Worm (Caenorhabditis elegans) whole organism, L4 larva: ENCODE measurements around the gene C51E3.10.

Experiments
- F37D6.2 ChIP-seq: sonication (generic microtip); optimal IDR thresholded peaks from 2 replicates; lab custom pipeline; 2016; ENCODE audit warnings: mild to moderate bottlenecking, missing genetic modification characterization, missing compliant biosample characterization
- F44E2.7 ChIP-seq: fragments of 200-800 bp; sonication (Bioruptor generic); IDR thresholded peaks from 2 replicates; pipeline ENCODE4 v2.1.2; 2022; ENCODE audit warnings: missing genetic modification characterization, missing compliant biosample characterization
- F49E8.2 ChIP-seq: sonication (generic microtip); optimal IDR thresholded peaks from 2 replicates; lab custom pipeline; 2016; ENCODE audit warnings: missing compliant biosample characterization, mild to moderate bottlenecking, missing genetic modification characterization, borderline replicate concordance
- R02D3.7 ChIP-seq: fragments of 150-350 bp; sonication (generic microtip); optimal IDR thresholded peaks from 3 replicates; lab custom pipeline; 2014; ENCODE audit warnings: missing biosample characterization, missing genetic modification characterization
- Y105C5A.15 ChIP-seq: fragments of 200-800 bp; sonication (Bioruptor generic); IDR thresholded peaks from 2 replicates; pipeline ENCODE4 v1.3.6; 2022; ENCODE audit warnings: missing genetic modification characterization, missing compliant biosample characterization
- Y75B8A.6 ChIP-seq: fragments of 200-800 bp; sonication (Bioruptor generic); IDR thresholded peaks from 2 replicates; pipeline ENCODE4 v1.3.6; 2022; ENCODE audit warnings: missing genetic modification reagents, missing genetic modification characterization, missing compliant biosample characterization
- ZK337.2 ChIP-seq: fragments of 200-800 bp; sonication (Bioruptor generic); IDR thresholded peaks from 2 replicates; pipeline ENCODE4 v1.3.6; 2022; ENCODE audit warnings: missing genetic modification reagents, missing genetic modification characterization, missing compliant biosample characterization
- aha-1 ChIP-seq: fragments of 150-350 bp; peaks from one replicate; lab custom pipeline; 2014; ENCODE audit warnings: missing biosample characterization, missing genetic modification characterization
- arid-1 ChIP-seq: fragments of 200-800 bp; sonication (Bioruptor generic); conservative IDR thresholded peaks from 2 replicates; pipeline ENCODE4 v1.3.6; 2022; ENCODE audit warnings: missing genetic modification reagents, missing genetic modification characterization, missing compliant biosample characterization
- ceh-28 ChIP-seq: fragments of 150-350 bp; optimal IDR thresholded peaks from 2 replicates; lab custom pipeline; 2014; ENCODE audit warnings: missing biosample characterization, missing genetic modification reagents, missing genetic modification characterization
- ceh-32 ChIP-seq: sonication (generic microtip); optimal IDR thresholded peaks from 2 replicates; lab custom pipeline; 2016; ENCODE audit warnings: mild to moderate bottlenecking, missing genetic modification characterization, missing compliant biosample characterization; ENCODE audit not compliant: poor library complexity
- ceh-44 ChIP-seq: fragments of 200-800 bp; sonication (Bioruptor generic); IDR thresholded peaks from 2 replicates; pipeline ENCODE4 v1.3.6; 2022; ENCODE audit warnings: missing genetic modification reagents, missing genetic modification characterization, missing compliant biosample characterization
- ceh-62 ChIP-seq: sonication (generic microtip); optimal IDR thresholded peaks from 2 replicates; lab custom pipeline; 2017; ENCODE audit warnings: missing biosample characterization, missing genetic modification characterization
- ceh-82 ChIP-seq: sonication (generic microtip); optimal IDR thresholded peaks from 2 replicates; lab custom pipeline; 2017; ENCODE audit warnings: missing biosample characterization, missing genetic modification characterization
- ces-1 ChIP-seq: fragments of 150-350 bp; sonication (generic microtip); optimal IDR thresholded peaks from 4 replicates; lab custom pipeline; 2014; ENCODE audit warnings: missing biosample characterization, missing genetic modification reagents, missing genetic modification characterization
- ctbp-1 ChIP-seq: fragments of 200-800 bp; sonication (Bioruptor generic); IDR thresholded peaks from 2 replicates; pipeline ENCODE4 v1.3.6; 2022; ENCODE audit warnings: missing genetic modification reagents, missing genetic modification characterization, missing compliant biosample characterization
- dmd-8 ChIP-seq: fragments of 200-800 bp; sonication (Bioruptor generic); IDR thresholded peaks from 2 replicates; pipeline ENCODE4 v1.3.6; 2022; ENCODE audit warnings: missing genetic modification characterization, missing compliant biosample characterization
- dmd-9 ChIP-seq: fragments of 200-800 bp; sonication (Bioruptor generic); IDR thresholded peaks from 2 replicates; pipeline ENCODE4 v1.3.6; 2022; ENCODE audit warnings: missing genetic modification reagents, missing genetic modification characterization, missing compliant biosample characterization
- egl-43 ChIP-seq: fragments of 200-800 bp; sonication (Bioruptor generic); IDR thresholded peaks from 2 replicates; pipeline ENCODE4 v1.3.6; 2022; ENCODE audit warnings: missing genetic modification reagents, missing genetic modification characterization, missing compliant biosample characterization
- fkh-10 ChIP-seq: fragments of 150-350 bp; optimal IDR thresholded peaks from 2 replicates; lab custom pipeline; 2014; ENCODE audit warnings: missing biosample characterization, missing genetic modification reagents, missing genetic modification characterization
- fos-1 ChIP-seq: fragments of 150-350 bp; optimal IDR thresholded peaks from 2 replicates; lab custom pipeline; 2014; ENCODE audit warnings: missing biosample characterization, missing genetic modification characterization
- gei-8 ChIP-seq: fragments of 200-800 bp; sonication (Bioruptor generic); optimal IDR thresholded peaks from 2 replicates; lab custom pipeline; 2018; ENCODE audit warnings: mild to moderate bottlenecking, missing genetic modification characterization, missing compliant biosample characterization
- hlh-11 ChIP-seq: fragments of 200-800 bp; sonication (Bioruptor generic); optimal IDR thresholded peaks from 2 replicates; lab custom pipeline; 2018; ENCODE audit warnings: mild to moderate bottlenecking, missing genetic modification characterization, missing compliant biosample characterization
- hlh-30 ChIP-seq: sonication (generic microtip); optimal IDR thresholded peaks from 2 replicates; lab custom pipeline; 2017; ENCODE audit warnings: antibody characterized with exemption, mild to moderate bottlenecking, missing genetic modification characterization, missing compliant biosample characterization; ENCODE audit not compliant: insufficient read depth
- hmg-1.1 ChIP-seq: fragments of 200-800 bp; sonication (Bioruptor generic); IDR thresholded peaks from 2 replicates; pipeline ENCODE4 v1.3.6; 2022; ENCODE audit warnings: missing genetic modification reagents, missing genetic modification characterization, missing compliant biosample characterization
- jun-1 ChIP-seq: fragments of 150-350 bp; optimal IDR thresholded peaks from 2 replicates; lab custom pipeline; 2014; ENCODE audit warnings: missing biosample characterization, missing genetic modification reagents, missing genetic modification characterization
- lim-7 ChIP-seq: fragments of 200-800 bp; sonication (Bioruptor generic); IDR thresholded peaks from 2 replicates; pipeline ENCODE4 v1.3.6; 2022; ENCODE audit warnings: missing genetic modification characterization, missing compliant biosample characterization
- lin-1 ChIP-seq: fragments of 200-800 bp; sonication (Bioruptor generic); IDR thresholded peaks from 2 replicates; pipeline ENCODE4 v1.3.6; 2022; ENCODE audit warnings: missing genetic modification reagents, missing genetic modification characterization, missing compliant biosample characterization
- lin-15B ChIP-seq: fragments of 150-350 bp; sonication (generic microtip); optimal IDR thresholded peaks from 3 replicates; lab custom pipeline; 2014; ENCODE audit warnings: missing biosample characterization, missing genetic modification characterization
- lin-29 ChIP-seq: fragments of 200-800 bp; sonication (Bioruptor generic); IDR thresholded peaks from 2 replicates; pipeline ENCODE4 v1.3.6; 2022; ENCODE audit warnings: missing genetic modification reagents, missing genetic modification characterization, missing compliant biosample characterization
- madf-5 ChIP-seq, 2 experiments: fragments of 200-800 bp; sonication (Bioruptor generic); IDR thresholded peaks; 2 replicates each; pipeline ENCODE4 v1.3.6; 2022; ENCODE audit warnings: missing compliant biosample characterization in 2 of 2, missing genetic modification characterization in 2 of 2
- madf-9 ChIP-seq: fragments of 200-800 bp; sonication (Bioruptor generic); conservative IDR thresholded peaks from 2 replicates; pipeline ENCODE4 v1.3.6; 2022; ENCODE audit warnings: missing genetic modification reagents, missing genetic modification characterization, missing compliant biosample characterization
- mdt-29 ChIP-seq: fragments of 200-800 bp; sonication (Bioruptor generic); IDR thresholded peaks from 2 replicates; pipeline ENCODE4 v1.3.6; 2022; ENCODE audit warnings: missing genetic modification reagents, missing genetic modification characterization, missing compliant biosample characterization
- mep-1 ChIP-seq: fragments of 150-350 bp; sonication (generic microtip); optimal IDR thresholded peaks from 3 replicates; lab custom pipeline; 2014; ENCODE audit warnings: missing biosample characterization, missing genetic modification characterization
- nhr-102 ChIP-seq: sonication (generic microtip); optimal IDR thresholded peaks from 2 replicates; lab custom pipeline; 2016; ENCODE audit warnings: mild to moderate bottlenecking, missing genetic modification characterization, moderate library complexity, missing compliant biosample characterization
- nhr-11 ChIP-seq: fragments of 150-350 bp; optimal IDR thresholded peaks from 2 replicates; lab custom pipeline; 2014; ENCODE audit warnings: missing biosample characterization, missing genetic modification characterization
- nhr-25 ChIP-seq: sonication (generic microtip); optimal IDR thresholded peaks from 2 replicates; lab custom pipeline; 2017; ENCODE audit warnings: missing genetic modification characterization, mild to moderate bottlenecking, missing compliant biosample characterization, antibody characterized with exemption, moderate library complexity, borderline replicate concordance; ENCODE audit not compliant: insufficient read depth
- nhr-42 ChIP-seq: fragments of 200-800 bp; sonication (Bioruptor generic); IDR thresholded peaks from 2 replicates; pipeline ENCODE4 v1.3.6; 2022; ENCODE audit warnings: missing genetic modification characterization, missing compliant biosample characterization
- nhr-48 ChIP-seq: sonication (generic microtip); optimal IDR thresholded peaks from 2 replicates; lab custom pipeline; 2016; ENCODE audit warnings: mild to moderate bottlenecking, missing genetic modification characterization, missing compliant biosample characterization
- rbr-2 ChIP-seq: sonication (generic microtip); optimal IDR thresholded peaks from 2 replicates; lab custom pipeline; 2016; ENCODE audit warnings: missing genotype, missing genetic modification characterization, missing compliant biosample characterization
- saeg-2 ChIP-seq: fragments of 200-800 bp; sonication (Bioruptor generic); IDR thresholded peaks from 2 replicates; pipeline ENCODE4 v1.3.6; 2022; ENCODE audit warnings: missing genetic modification reagents, missing genetic modification characterization, missing compliant biosample characterization
- snpc-1.2 ChIP-seq: fragments of 200-800 bp; sonication (Bioruptor generic); IDR thresholded peaks from 2 replicates; pipeline ENCODE4 v1.3.6; 2022; ENCODE audit warnings: missing genetic modification reagents, missing genetic modification characterization, missing compliant biosample characterization
- snpc-4 ChIP-seq: fragments of 150-350 bp; optimal IDR thresholded peaks from 2 replicates; lab custom pipeline; 2014; ENCODE audit warnings: missing biosample characterization, missing genetic modification characterization
- spr-1 ChIP-seq: sonication (generic microtip); optimal IDR thresholded peaks from 2 replicates; lab custom pipeline; 2016; ENCODE audit warnings: mild to moderate bottlenecking, missing genetic modification characterization, missing compliant biosample characterization
- unc-130 ChIP-seq: sonication (generic microtip); optimal IDR thresholded peaks from 2 replicates; lab custom pipeline; 2016; ENCODE audit warnings: missing genetic modification reagents, missing genetic modification characterization, missing compliant biosample characterization
- unc-62 ChIP-seq, 3 experiments: fragments of 150-350 bp in 1 of 3; sonication (generic microtip); optimal IDR thresholded peaks in 2 of 3; peaks in 1 of 3; 1 replicate in 1 of 3; 2 replicates in 2 of 3; lab custom pipeline; 2014 to 2017; ENCODE audit warnings: missing biosample characterization in 3 of 3, missing genetic modification characterization in 3 of 3, missing genetic modification reagents in 3 of 3, missing genotype in 1 of 3
- zip-11 ChIP-seq: fragments of 200-800 bp; sonication (Bioruptor generic); IDR thresholded peaks from 2 replicates; pipeline ENCODE4 v1.3.6; 2022; ENCODE audit warnings: missing genetic modification characterization, missing compliant biosample characterization
- zip-2 ChIP-seq: fragments of 150-350 bp; optimal IDR thresholded peaks from 2 replicates; lab custom pipeline; 2014; ENCODE audit warnings: missing biosample characterization, missing genetic modification characterization

Gene C51E3.10

ce11 chrV:10178166-10178565, 17.2 kb upstream of the C51E3.10 start (continued):
- no peak for TF ChIP-seq lin-29
- no peak for TF ChIP-seq lin-15B (tag; lab: Kevin White, UChicago)
- peak; percentile 33 for TF ChIP-seq nhr-11 (tag; lab: Kevin White, UChicago)
- TF ChIP-seq nhr-102 (tag; lab: Kevin White, UChicago) = no peak
- TF ChIP-seq spr-1 (tag; lab: Kevin White, UChicago) = peak; percentile 14
- no peak for TF ChIP-seq lim-7 (GFP tag; lab: Robert Waterston, UW)
- no peak for TF ChIP-seq ceh-82 (tag; lab: Kevin White, UChicago)
- no peak for TF ChIP-seq R02D3.7 (tag; lab: Kevin White, UChicago)
- no peak for TF ChIP-seq nhr-42 (GFP tag; lab: Robert Waterston, UW)
- no peak for TF ChIP-seq nhr-48 (tag; lab: Kevin White, UChicago)
- no peak for TF ChIP-seq ceh-32 (tag; lab: Kevin White, UChicago)
- peak; percentile 59 for TF ChIP-seq hlh-11 (tag; lab: Kevin White, UChicago)
- no peak for TF ChIP-seq zip-11
- no peak for TF ChIP-seq Y105C5A.15 (GFP tag; lab: Robert Waterston, UW)
- no peak for TF ChIP-seq lin-1 (GFP tag; lab: Robert Waterston, UW)
- no peak for TF ChIP-seq zip-2 (tag; lab: Kevin White, UChicago)
- TF ChIP-seq nhr-25 (tag; lab: Kevin White, UChicago) = no peak
- no peak for TF ChIP-seq unc-62 (GFP tag; optimal IDR thresholded peaks at IDR 0.05 in 1 of 2; lab: Kevin White, UChicago)
- no peak for TF ChIP-seq unc-62 (tag; optimal IDR thresholded peaks at IDR 0.05; lab: Kevin White, UChicago)
- TF ChIP-seq unc-130 = peak; percentile 17
- TF ChIP-seq rbr-2 (tag; lab: Kevin White, UChicago) = peak; percentile 63
- no peak for TF ChIP-seq dmd-8 (GFP tag; lab: Robert Waterston, UW)
- TF ChIP-seq hlh-30 (tag; lab: Kevin White, UChicago) = peak; percentile 64
- peak; percentile 63 for TF ChIP-seq mep-1 (tag; lab: Kevin White, UChicago)
- TF ChIP-seq hmg-1.1 (GFP tag; lab: Robert Waterston, UW) = no peak; the same call in 1 of the 2 replicates
- no peak for TF ChIP-seq ceh-44 (GFP tag; lab: Robert Waterston, UW)
- TF ChIP-seq egl-43 (GFP tag; lab: Robert Waterston, UW) = 0 out of 2 replicates have a peak, but pooled peaks have one; percentile 25

DNA sequence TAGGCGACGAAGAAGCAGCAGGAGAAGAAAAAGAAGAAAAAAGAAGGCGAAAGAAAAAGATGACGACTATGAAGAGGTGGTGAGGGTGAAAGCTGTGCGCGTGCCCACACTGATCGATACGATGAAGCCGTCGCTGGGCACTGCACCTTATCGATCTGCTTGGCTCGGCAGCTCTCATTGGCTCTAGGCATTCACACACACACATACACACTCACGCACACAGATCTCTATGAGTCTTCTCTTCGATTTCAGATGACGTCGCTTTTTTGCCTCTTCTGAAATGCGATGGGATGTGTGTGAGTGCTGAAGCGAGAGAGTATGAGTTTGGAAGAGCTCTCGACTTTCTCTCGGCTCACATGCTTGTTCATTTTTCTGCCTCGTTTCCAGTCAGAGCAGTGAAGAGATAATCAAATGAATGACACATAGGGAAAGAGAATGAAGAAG, 13.7 kb upstream of the C51E3.10 start:
- TF ChIP-seq nhr-102 (tag; lab: Kevin White, UChicago) (no peak), hmg-1.1 (GFP tag; lab: Robert Waterston, UW) (peak; percentile 82), snpc-4 (tag; lab: Kevin White, UChicago) (no peak), zip-2 (tag; lab: Kevin White, UChicago) (no peak), madf-5 (GFP tag; IDR thresholded peaks at IDR 0.05; lab: Robert Waterston, UW) (no peak), arid-1 (GFP tag; lab: Robert Waterston, UW) (0 out of 2 replicates have a peak, but pooled peaks have one; percentile 31), ZK337.2 (no peak), ceh-82 (tag; lab: Kevin White, UChicago) (no peak), fos-1 (no peak), F49E8.2 (tag; lab: Kevin White, UChicago) (no peak), jun-1 (no peak), nhr-11 (tag; lab: Kevin White, UChicago) (peak; percentile 86), mdt-29 (GFP tag; lab: Robert Waterston, UW) (0 out of 2 replicates have a peak, but pooled peaks have one; percentile 25), ceh-28 (tag; lab: Kevin White, UChicago) (peak; percentile 78), ctbp-1 (peak; percentile 85; the same call in 1 of the 2 replicates), F37D6.2 (peak; percentile 84), dmd-9 (GFP tag; lab: Robert Waterston, UW) (no peak), lin-15B (tag; lab: Kevin White, UChicago) (no peak), madf-9 (no peak), F44E2.7 (no peak), spr-1 (tag; lab: Kevin White, UChicago) (no peak), ces-1 (GFP tag; lab: Kevin White, UChicago) (peak; percentile 77), unc-130 (no peak), gei-8 (GFP tag; lab: Kevin White, UChicago) (no peak), saeg-2 (GFP tag; lab: Robert Waterston, UW) (0 out of 2 replicates have a peak, but pooled peaks have one; percentile 26), hlh-30 (tag; lab: Kevin White, UChicago) (peak; percentile 73), ceh-62 (tag; lab: Kevin White, UChicago) (no peak), snpc-1.2 (GFP tag; lab: Robert Waterston, UW) (no peak), Y75B8A.6 (GFP tag; lab: Robert Waterston, UW) (no peak), aha-1 (peak; percentile 100), fkh-10 (GFP tag; lab: Kevin White, UChicago) (peak; percentile 98)
